Fruit fly (Drosophila melanogaster) S2 (cell line): ENCODE data around the gene corolla.

Experiments
- CG8478 ChIP-seq: fragments of >200 bp; optimal IDR thresholded peaks from 2 replicates; lab custom pipeline; 2018
- CTCF ChIP-seq, 2 experiments: fragments of >200 bp; optimal IDR thresholded peaks; 2 replicates each; lab custom pipeline; 2018

corolla gene

DNA sequence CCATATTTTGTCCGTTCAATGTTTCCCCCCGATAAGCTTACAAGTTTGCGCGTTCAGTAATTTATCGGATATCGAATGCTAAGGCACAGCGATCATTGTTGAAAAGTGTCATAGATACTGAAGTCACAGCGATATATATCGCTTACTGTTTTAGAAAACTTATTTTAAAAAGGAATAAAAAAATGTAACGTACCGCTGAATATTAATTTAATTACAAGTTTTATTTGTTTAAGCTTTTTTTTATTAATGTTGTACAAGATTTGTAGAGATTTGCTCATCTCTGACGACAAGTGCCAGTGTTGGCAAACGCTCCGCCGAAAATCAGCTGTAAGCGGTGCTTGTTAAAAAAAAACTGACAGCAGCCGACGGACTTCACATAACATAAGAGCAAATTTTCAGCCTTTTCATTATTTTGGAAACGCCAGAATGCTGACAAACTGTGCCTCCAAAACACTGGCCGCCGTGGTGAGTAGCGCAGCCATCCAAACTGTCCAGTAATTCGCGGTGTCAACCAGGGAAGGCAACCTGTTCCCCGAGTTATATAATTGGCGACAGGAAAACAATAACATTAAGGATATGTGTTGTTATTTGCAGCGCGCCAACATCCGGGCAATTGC, at the start of gene corolla, which contains the start of gene ND-24:
TSS of gene corolla (minus strand) at position 52 of the 617 bp plus-strand sequence.
TSS of gene ND-24 (plus strand) at position 94 of the 617 bp plus-strand sequence.
- TF ChIP-seq CTCF (optimal IDR thresholded peaks at IDR 0.05; lab: Kevin White, UChicago) (no peak), CG8478 (lab: Kevin White, UChicago) (no peak)

DNA sequence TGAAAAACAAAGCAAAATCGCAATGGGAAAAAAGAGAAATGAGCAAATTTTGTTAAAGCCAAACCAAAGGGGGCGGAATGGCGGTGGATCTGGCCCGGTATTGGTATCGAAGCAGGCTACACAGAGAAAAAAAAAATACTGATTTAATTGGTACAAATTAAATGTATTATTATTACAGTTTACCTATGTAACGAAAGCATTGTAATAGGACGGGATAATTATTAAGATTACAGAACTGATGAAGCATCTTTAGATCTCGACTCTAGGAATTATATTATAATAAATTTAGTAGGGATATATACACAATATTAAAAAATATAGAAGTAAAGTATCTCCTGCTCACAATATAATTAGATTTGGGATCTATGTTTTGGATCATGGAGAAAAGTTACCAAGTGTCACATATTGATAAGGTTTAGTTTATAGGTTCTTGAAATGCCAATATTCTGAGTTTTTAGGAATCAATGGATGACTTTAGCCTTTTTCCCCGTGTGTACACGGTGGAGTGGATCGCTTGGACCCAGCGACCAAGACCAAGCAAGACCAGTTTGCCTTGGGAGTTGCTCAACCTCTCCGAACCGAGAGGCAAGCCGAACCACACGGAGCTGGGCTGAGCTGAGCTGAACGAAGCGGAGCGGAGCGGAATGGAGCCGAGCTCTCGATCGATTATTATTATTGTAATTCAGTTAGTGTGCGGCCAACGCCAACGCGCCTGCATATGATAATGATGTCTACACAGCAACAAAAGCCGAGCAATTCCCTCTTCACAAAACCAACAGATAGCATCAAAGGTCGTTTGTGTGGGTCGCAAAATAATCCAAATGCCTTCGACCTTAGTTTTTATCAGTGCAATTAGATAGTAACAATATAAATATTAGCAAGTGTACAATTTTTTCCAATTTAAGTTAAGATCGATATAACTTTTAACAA, 48.1 kb upstream of the corolla start:
- TF ChIP-seq CG8478 (lab: Kevin White, UChicago), result no peak
- no peak for TF ChIP-seq CTCF (optimal IDR thresholded peaks at IDR 0.05; lab: Kevin White, UChicago)

DNA sequence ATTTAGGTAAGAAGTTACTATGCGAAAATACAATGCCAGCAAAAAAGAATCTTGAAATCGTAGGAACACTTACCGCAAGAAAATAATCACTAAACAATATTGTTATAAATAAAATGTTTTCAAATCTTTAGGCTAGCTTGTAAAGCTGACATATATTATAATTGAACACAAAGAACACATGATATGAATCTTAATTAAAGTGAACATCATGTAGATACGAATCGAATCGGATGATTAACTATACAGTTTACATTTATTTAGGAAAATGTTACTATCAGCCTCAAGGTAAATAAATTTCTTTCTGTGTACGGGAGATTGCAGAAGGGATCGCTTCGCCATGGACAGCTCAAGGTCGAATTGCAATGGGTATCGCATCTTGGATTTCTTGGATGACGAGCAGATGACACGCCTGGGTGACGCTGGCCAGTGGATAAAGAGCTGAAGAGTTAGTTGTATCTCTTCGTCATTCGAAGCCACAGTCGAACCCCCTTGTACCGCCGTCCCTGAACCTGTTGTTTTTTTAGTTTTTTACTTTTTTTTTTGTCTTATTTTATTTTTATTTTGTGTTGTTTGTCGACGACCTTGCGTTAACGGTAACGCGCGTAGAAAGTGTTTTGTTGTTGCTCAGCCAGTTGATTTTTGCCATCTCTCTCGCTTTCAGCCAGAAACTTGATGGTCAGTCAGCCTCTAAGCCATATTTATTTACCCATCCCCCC, 46.3 kb upstream of the corolla start:
- TF ChIP-seq CG8478 (lab: Kevin White, UChicago) (no peak), CTCF (optimal IDR thresholded peaks at IDR 0.05; lab: Kevin White, UChicago) (no peak)

DNA sequence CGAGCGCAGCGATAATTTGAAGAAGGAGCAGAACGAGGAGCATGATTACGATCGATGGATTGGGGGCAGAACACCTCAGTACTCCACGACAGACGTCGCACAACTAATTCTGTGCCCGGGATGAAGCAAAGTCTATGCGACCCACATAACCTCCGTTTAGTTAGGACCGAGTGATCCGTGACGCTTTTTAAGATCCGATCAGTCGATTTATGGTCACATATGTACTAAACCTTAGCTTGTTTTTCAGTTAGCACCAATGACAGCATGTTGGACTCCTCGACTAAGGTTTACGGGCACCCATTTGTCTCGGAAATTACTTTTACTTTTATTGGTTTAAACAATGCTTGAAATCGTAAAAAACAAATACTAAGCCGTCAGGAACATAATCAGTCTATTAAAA, 39.9 kb upstream of the corolla start, which contains the start of gene CG12990:
TSS of gene CG12990 (minus strand) at position 101 of the 400 bp plus-strand sequence.
- TF ChIP-seq CG8478 (lab: Kevin White, UChicago) (no peak), CTCF (optimal IDR thresholded peaks at IDR 0.05; lab: Kevin White, UChicago) (no peak)

DNA sequence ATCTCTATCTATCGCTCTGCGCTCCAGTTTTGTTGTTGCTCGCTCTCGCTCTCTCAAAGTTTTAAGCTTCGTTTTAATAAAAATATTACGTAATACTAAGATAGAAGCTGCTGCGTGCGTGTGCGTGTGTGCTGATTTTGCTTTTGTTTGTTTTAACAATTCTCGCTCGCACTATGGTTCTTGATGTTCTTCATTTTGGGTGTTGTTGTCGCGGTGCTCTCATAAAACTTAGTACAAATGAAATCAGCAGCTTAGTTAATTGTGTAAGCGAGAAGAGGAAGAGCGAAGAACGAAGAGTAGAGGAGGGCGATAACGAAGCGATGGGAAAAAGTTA, 27.2 kb upstream of the corolla start:
- no peak for TF ChIP-seq CTCF (optimal IDR thresholded peaks at IDR 0.05; lab: Kevin White, UChicago)
- TF ChIP-seq CG8478 (lab: Kevin White, UChicago), result no peak

DNA sequence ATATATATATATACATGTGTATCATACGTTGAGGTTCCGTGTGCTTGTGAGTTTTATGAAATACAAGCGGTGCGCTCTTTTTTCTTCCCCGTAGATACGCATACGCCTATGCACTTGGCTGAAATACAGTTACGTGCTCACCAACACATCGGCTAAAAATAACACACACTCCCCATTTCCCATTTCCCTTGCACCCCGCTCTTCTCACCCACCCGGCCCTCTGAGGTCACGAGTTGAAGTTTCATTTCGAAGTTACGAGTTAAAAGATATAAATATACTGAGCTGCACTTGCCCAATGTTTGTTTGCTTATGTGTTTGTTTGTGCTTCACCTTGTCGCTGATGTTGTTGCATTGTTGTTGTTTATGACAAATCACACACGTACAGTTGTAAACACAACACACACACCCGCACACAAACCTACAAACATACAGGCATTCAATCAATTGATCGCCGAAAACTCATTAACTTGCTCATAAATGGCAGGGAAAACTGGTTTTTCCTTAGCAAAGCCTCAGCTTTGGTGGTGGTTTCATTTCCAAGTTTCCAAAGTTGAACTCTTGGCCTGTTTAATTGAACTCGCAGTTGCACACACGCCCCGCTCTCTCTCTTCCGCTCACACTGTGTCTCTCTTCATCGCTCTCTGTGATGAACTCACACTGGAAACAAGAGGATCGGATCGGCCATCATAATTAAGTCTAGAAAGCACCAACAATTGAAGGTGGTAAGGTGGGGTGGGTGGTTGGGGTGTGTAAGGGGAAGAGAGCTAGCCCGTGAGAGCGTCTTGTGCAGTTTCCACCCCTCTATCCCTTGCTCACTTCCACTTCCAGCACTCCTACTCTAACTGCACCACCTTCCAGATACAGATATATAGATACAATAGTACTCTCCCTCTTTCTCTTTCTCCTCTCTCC, 26.6 kb upstream of the corolla start:
- no peak for TF ChIP-seq CG8478 (lab: Kevin White, UChicago)
- TF ChIP-seq CTCF (optimal IDR thresholded peaks at IDR 0.05; lab: Kevin White, UChicago), result peak in 1 of 2 experiments; percentile 5

DNA sequence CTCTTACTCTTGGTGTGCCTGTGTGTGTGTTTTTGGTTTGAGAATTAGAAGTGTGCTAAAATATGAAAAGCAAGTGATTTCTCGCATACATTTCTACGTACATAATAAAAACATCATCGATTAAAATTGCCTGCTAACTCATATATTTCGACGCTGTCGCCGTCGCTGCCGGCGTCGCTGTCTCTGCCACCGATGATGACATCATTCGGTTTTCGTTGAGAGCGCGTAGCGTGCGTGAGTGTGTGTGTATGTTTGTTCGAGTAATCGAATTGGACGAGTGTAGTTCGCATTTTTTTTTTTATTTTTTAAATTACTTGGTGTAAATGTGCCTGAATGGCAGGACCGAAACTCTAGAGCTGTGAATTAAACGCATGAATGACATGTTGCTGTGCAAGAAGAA, 25.9 kb upstream of the corolla start:
- TF ChIP-seq CG8478 (lab: Kevin White, UChicago), result no peak
- TF ChIP-seq CTCF (optimal IDR thresholded peaks at IDR 0.05; lab: Kevin White, UChicago), result no peak

DNA sequence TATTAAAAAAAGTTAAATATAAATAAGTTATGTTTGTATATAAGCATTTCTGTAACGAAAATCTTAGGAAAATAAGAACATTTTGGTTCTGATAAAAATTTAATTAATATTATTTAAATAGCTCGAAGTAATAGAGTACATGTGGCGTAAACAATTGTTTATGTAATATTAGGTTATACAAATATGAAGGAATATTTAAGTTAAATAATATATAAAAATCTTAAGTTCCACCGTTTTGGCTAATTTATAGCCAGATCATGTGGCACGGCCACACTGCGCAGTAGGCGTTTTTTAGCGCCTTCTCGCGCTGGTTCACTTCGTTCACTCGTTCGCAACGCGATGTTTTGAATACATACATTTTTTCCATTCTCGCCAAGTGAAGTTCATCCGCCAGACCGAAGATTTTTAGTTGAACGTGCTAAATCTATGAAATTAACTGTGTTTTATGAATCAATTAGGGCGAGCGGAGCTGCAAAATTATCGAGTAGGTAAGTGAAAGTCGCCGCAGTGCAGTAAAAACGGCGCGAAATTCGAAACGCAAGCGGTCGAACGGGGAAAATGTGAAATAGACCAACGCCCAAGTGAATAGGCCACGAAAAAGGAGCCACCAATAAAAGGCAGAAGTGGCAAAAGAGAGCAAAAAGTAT, 25.3 kb upstream of the corolla start, which contains the start of gene beta-Spec:
TSS of gene beta-Spec (plus strand) at position 323 of the 647 bp plus-strand sequence.
- TF ChIP-seq CG8478 (lab: Kevin White, UChicago), result no peak
- no peak for TF ChIP-seq CTCF (optimal IDR thresholded peaks at IDR 0.05; lab: Kevin White, UChicago)

DNA sequence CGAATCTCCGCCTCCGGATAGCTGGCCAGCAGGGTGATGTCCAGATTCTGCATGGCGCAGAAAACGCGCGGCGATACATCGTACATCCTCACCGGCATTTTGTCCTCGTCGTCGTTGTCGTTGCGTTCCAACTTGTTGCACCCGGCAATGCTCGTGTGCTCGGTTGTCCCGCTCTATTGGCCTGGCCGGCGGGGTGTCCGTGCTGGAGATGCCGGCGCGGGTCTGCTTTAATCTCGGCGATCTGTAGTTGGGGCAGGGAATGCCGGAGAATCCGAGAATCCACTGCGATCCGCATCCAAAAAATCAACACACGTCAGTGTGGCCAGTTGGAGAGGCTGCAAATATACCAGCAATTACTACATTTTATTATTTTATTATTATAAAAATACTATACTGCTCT, 24.7 kb upstream of the corolla start, which contains the start of gene IntS2:
TSS of gene IntS2 (minus strand) at position 318 of the 400 bp plus-strand sequence.
- TF ChIP-seq CG8478 (lab: Kevin White, UChicago) (no peak), CTCF (optimal IDR thresholded peaks at IDR 0.05; lab: Kevin White, UChicago) (no peak)

DNA sequence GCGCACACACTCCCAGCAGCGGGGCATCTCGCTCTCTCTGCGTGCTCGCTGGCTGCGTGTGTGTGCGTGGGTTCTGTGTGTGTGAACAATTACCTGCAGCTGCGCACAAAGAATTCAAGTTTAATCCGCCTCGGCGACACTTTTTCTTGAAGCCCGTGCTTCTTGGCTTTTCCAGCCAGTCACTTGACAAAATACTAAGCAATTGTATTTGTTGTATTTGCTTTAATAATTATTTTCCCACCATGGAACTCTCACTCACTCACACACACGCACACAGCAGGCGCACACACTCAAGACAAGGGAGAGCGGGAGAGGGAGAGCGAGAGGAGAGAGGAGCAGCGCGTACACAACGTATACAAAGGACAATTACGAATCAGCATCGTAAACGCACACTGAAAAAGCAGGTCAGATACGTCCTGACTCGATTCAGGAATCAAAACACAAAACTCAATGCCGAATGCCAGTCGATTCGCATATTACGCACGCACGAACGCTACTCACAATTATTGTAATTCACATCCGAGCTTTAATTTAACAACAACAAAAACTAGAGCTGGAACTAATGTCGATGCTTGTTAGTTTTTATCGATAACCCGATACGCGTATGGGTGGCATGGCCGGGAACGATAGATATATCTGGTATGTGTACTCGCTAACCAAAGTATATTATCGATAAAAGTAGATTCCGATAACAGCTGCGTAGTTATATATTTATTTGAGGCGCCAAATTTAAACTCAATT, 20.3 kb upstream of the corolla start, which contains the start of gene RhoGAPp190:
TSS of gene RhoGAPp190 (minus strand) at position 565 of the 741 bp plus-strand sequence.
- no peak for TF ChIP-seq CG8478 (lab: Kevin White, UChicago)
- peak in 1 of 2 experiments; percentile 10 for TF ChIP-seq CTCF (optimal IDR thresholded peaks at IDR 0.05; lab: Kevin White, UChicago)

DNA sequence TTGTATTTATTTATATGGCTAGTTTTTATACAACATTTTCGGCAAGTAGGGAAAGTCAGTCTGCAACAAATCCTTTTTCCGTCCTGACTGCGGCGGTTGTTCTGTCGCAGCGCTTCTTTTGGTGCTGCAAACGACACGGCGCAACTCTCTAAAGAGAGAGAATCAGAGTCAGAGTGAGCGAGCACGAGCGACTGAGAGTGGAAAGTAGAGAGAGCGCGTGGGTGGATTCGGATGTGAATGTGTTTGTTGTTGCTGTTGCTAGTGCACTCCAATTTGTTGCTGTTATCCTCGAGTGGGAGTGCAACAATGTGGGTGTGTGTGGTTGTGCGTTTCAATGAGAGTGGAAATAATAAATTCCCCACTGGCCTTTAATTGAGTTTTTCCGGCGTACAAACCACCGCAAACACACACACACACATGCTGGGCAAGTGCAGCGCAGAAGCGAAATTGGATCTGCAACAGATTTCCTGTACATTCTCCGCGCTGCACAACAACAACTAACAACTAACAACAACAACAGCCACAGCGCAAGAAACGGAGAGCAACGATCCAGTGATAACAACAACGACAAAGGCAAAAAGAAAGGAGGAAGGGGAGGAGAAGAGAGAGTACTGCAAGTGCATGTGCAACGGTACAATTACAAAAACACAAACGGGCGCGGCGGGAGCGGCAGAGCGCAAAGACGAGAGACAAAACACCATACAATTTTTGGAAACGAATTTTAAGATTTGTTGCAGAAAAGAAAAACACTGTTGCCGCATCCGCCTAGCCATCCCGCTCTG, 19.6 kb upstream of the corolla start:
- TF ChIP-seq CTCF (optimal IDR thresholded peaks at IDR 0.05; lab: Kevin White, UChicago), result no peak
- TF ChIP-seq CG8478 (lab: Kevin White, UChicago), result no peak
